Fruit fly (Drosophila melanogaster): ENCODE measurements around the gene RPA1.

Gene RPA1

DNA sequence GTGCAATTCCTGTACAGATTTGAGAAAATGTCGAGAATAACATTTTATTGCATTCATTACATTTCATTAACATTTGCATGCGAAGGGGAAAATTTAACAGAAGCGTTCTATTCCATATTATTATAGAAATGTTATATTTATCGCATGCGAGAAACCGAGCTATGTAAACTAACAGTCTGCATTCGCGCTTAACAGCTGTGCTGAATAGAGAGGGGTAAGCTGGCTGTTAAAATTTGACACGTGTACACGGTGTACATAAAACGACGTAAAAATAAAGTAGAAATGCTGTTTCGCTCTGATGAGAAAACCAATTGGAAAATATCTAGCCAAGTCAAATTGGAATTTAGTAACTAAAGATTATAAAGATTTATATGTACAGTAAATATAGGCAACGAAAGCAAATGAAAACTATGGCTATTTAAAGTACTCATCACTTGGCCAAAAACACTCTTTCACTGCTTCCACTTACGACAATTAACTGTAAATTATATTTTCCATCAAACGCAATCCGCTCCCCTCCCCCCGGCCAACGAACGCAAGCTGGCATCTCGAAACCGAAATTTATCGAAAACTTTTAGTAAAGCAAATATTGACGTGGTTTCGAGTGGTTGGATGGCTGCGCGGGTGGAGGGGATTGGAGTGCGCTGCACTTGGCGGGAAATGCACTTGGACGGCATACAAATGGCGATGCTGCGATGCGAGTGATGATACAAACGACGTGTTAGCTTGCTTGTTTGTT lies 42.1 kb upstream of the RPA1 start:
- TF ChIP-seq Crg-1 (GFP tag; optimal IDR thresholded peaks at IDR 0.05) (no peak), toe (GFP tag; optimal IDR thresholded peaks at IDR 0.05) (no peak), Hr96 (GFP tag; optimal IDR thresholded peaks at IDR 0.05) (no peak), CG7045 (GFP tag; optimal IDR thresholded peaks at IDR 0.05) (no peak), CG12768 (GFP tag; optimal IDR thresholded peaks at IDR 0.05) (peak; percentile 2), pad (GFP tag; optimal IDR thresholded peaks at IDR 0.05) (peak; percentile 99), Mnt (GFP tag; optimal IDR thresholded peaks at IDR 0.05) (no peak), ovo (GFP tag; optimal IDR thresholded peaks at IDR 0.05) (no peak), tj (GFP tag; optimal IDR thresholded peaks at IDR 0.05) (no peak)

DNA sequence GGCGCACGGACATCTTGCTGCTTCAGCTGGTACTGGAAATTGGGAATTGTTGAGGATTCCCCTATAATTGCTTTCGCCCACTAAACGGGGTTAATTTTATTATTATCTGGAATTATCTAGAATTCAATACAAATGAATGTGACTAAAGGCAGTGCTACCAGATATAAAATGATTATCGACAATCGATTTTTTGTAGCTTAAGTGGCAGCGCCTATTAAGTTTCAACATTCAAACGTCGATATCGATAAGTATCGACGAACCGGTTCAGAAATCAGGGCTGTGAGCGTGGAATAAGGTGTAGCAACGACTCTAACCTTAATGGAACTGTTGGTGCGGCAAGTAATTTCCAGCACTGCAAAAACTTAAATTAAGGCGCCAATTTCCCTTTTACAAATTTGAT lies 40.9 kb upstream of the RPA1 start, which contains the start of gene Sgt1:
Gene Sgt1, minus strand, starts transcription at position 165 of the 400 bp plus-strand sequence.
- TF ChIP-seq bab1 (GFP tag; optimal IDR thresholded peaks at IDR 0.05) (peak; percentile 53), CG1620 (GFP tag; optimal IDR thresholded peaks at IDR 0.05) (peak; percentile 76), CG7045 (GFP tag; optimal IDR thresholded peaks at IDR 0.05) (no peak), CG12768 (GFP tag; optimal IDR thresholded peaks at IDR 0.05) (peak; percentile 34), CG33017 (tag; optimal IDR thresholded peaks at IDR 0.05) (peak; percentile 29), Hr96 (GFP tag; optimal IDR thresholded peaks at IDR 0.05) (no peak), Mnt (GFP tag; optimal IDR thresholded peaks at IDR 0.05) (peak; percentile 66), CG7101 (tag; optimal IDR thresholded peaks at IDR 0.05) (peak; percentile 64), Clk (GFP tag; optimal IDR thresholded peaks at IDR 0.05) (peak; percentile 41), pad (GFP tag; optimal IDR thresholded peaks at IDR 0.05) (no peak), Crg-1 (GFP tag; optimal IDR thresholded peaks at IDR 0.05) (peak; percentile 74), CG5204 (GFP tag; optimal IDR thresholded peaks at IDR 0.05) (no peak), kay (GFP tag; ENCODE audit: borderline replicate concordance) (no peak), CG14711 (tag; optimal IDR thresholded peaks at IDR 0.05) (peak; percentile 1), CG11617 (GFP tag; optimal IDR thresholded peaks at IDR 0.05) (peak; percentile 11), cnc (optimal IDR thresholded peaks at IDR 0.05) (no peak), toe (GFP tag; optimal IDR thresholded peaks at IDR 0.05) (peak; percentile 64), cic (GFP tag; optimal IDR thresholded peaks at IDR 0.05) (peak; percentile 64), tj (GFP tag; optimal IDR thresholded peaks at IDR 0.05) (no peak), ovo (GFP tag; optimal IDR thresholded peaks at IDR 0.05) (peak; percentile 21)

DNA sequence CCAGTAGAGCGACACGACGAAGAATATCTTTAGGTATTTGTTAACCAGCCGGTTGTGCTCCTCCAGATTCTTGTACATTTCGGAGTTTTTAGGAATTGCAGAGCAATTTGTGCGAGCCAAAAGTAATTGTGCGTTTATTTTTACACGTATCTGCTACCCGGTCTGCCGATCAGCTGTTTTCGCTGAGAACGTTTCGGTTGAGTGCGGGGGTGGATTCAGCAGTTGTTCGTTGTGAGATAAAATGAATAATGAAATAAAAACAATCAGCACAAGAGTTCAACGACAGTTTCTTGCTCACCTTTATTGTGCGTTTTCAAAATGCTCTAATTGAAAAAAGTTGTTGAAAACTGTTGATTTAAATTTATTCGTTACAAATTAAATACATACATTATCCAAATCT lies 39.6 kb upstream of the RPA1 start, which contains the start of gene nac:
Gene nac, minus strand, starts transcription at position 176 of the 400 bp plus-strand sequence.
- peak; percentile 8 for TF ChIP-seq CG12768 (GFP tag; optimal IDR thresholded peaks at IDR 0.05)
- TF ChIP-seq Mnt (GFP tag; optimal IDR thresholded peaks at IDR 0.05): peak; percentile 6
- TF ChIP-seq pad (GFP tag; optimal IDR thresholded peaks at IDR 0.05): peak; percentile 7
- TF ChIP-seq kay (GFP tag; ENCODE audit: borderline replicate concordance): no peak
- peak; percentile 64 for TF ChIP-seq bab1 (GFP tag; optimal IDR thresholded peaks at IDR 0.05)
- TF ChIP-seq cnc (optimal IDR thresholded peaks at IDR 0.05): no peak

DNA sequence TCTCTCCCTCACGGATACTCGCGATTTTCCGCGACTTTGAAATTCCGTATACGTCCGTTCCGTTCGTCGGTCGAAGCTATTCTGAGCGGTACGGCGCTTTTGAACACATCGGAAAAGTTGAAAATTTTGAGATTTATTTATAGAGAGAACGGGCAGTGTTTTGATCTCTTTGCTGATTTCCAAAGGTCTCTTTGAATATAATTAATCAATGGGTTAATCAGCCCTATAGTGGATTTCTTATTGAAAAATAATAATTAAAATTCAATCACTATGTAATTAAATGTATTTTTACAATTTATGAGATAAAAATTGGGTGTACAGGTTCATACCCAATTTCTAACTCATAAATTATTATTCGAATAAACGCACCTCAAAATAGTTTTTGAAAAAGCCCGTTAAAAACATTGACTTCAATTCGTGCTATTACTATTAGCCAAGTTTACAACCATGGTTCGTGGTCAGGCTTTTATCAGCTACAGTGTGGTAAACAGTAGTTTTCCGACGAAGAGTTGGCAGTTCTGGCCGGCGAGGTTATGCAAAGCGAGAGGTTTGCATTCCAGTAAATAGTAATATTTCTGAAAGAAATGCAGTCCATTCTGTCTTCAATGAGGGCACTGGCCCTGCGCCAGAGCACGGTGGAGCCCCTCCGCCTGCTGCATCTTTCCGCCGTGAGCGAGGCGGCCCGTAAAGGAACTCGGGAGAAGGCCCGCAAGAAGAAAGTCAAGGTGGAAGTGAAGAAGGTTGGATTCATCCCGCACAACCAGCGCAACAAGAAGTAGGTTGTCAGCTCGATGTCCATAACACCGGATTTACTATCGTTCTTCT lies 36.9 kb upstream of the RPA1 start, which contains the start of the genes CG9626 and mRpL1:
Gene CG9626, minus strand, starts transcription at position 51 of the 825 bp plus-strand sequence.
Gene mRpL1, plus strand, starts transcription at position 513 of the 825 bp plus-strand sequence.
- TF ChIP-seq pad (GFP tag; optimal IDR thresholded peaks at IDR 0.05) (peak; percentile 19), Clk (GFP tag; optimal IDR thresholded peaks at IDR 0.05) (no peak), CG7101 (tag; optimal IDR thresholded peaks at IDR 0.05) (peak; percentile 8), CG14711 (tag; optimal IDR thresholded peaks at IDR 0.05) (no peak), bab1 (GFP tag; optimal IDR thresholded peaks at IDR 0.05) (peak; percentile 34), CG11617 (GFP tag; optimal IDR thresholded peaks at IDR 0.05) (peak; percentile 0), ovo (GFP tag; optimal IDR thresholded peaks at IDR 0.05) (no peak), CG33017 (tag; optimal IDR thresholded peaks at IDR 0.05) (no peak), Crg-1 (GFP tag; optimal IDR thresholded peaks at IDR 0.05) (no peak), cic (GFP tag; optimal IDR thresholded peaks at IDR 0.05) (no peak), CG12768 (GFP tag; optimal IDR thresholded peaks at IDR 0.05) (no peak), Mnt (GFP tag; optimal IDR thresholded peaks at IDR 0.05) (peak; percentile 50), tj (GFP tag; optimal IDR thresholded peaks at IDR 0.05) (no peak), CG1620 (GFP tag; optimal IDR thresholded peaks at IDR 0.05) (no peak), CG5204 (GFP tag; optimal IDR thresholded peaks at IDR 0.05) (no peak), cnc (optimal IDR thresholded peaks at IDR 0.05) (no peak), toe (GFP tag; optimal IDR thresholded peaks at IDR 0.05) (no peak), Hr96 (GFP tag; optimal IDR thresholded peaks at IDR 0.05) (no peak), kay (GFP tag; ENCODE audit: borderline replicate concordance) (peak; percentile 73), CG7045 (GFP tag; optimal IDR thresholded peaks at IDR 0.05) (no peak)

DNA sequence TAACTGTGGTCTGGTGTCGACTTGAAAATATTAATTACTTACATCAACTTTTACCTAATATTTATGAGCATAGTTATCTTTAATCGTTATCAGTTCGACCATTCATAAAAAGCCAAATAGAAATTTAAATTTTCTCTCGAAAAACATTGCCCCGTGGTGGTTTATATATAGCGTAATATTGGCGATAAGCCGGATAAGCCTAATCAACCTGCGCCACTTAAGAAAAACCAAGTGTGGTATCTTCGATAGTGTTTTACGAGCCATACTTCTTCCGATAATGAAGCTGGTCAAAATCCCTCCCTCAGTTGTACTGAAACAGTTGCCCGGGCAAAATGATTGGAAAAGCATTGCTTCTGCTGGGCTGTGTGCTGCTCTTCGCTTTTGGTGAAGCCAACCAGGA lies 27.8 kb upstream of the RPA1 start, which contains the start of gene CG31463:
Gene CG31463, plus strand, starts transcription at position 302 of the 400 bp plus-strand sequence.
- TF ChIP-seq cic (GFP tag; optimal IDR thresholded peaks at IDR 0.05): no peak
- TF ChIP-seq CG14711 (tag; optimal IDR thresholded peaks at IDR 0.05): no peak
- TF ChIP-seq CG7045 (GFP tag; optimal IDR thresholded peaks at IDR 0.05): no peak
- no peak for TF ChIP-seq cnc (optimal IDR thresholded peaks at IDR 0.05)
- no peak for TF ChIP-seq ovo (GFP tag; optimal IDR thresholded peaks at IDR 0.05)
- no peak for TF ChIP-seq pad (GFP tag; optimal IDR thresholded peaks at IDR 0.05)
- no peak for TF ChIP-seq Clk (GFP tag; optimal IDR thresholded peaks at IDR 0.05)
- TF ChIP-seq tj (GFP tag; optimal IDR thresholded peaks at IDR 0.05): no peak
- TF ChIP-seq Mnt (GFP tag; optimal IDR thresholded peaks at IDR 0.05): no peak
- TF ChIP-seq CG33017 (tag; optimal IDR thresholded peaks at IDR 0.05): no peak
- TF ChIP-seq CG12768 (GFP tag; optimal IDR thresholded peaks at IDR 0.05): no peak
- no peak for TF ChIP-seq kay (GFP tag; ENCODE audit: borderline replicate concordance)
- TF ChIP-seq CG1620 (GFP tag; optimal IDR thresholded peaks at IDR 0.05): no peak
- no peak for TF ChIP-seq Crg-1 (GFP tag; optimal IDR thresholded peaks at IDR 0.05)
- no peak for TF ChIP-seq toe (GFP tag; optimal IDR thresholded peaks at IDR 0.05)
- no peak for TF ChIP-seq Hr96 (GFP tag; optimal IDR thresholded peaks at IDR 0.05)
- TF ChIP-seq bab1 (GFP tag; optimal IDR thresholded peaks at IDR 0.05): no peak
- no peak for TF ChIP-seq CG7101 (tag; optimal IDR thresholded peaks at IDR 0.05)

All from whole organism, adult.